Worm (Caenorhabditis elegans): ENCODE data around the gene ltd-1.
A peak's percentile ranks its signal among the peaks of the same experiment; 100 is the strongest.

Gene ltd-1

DNA sequence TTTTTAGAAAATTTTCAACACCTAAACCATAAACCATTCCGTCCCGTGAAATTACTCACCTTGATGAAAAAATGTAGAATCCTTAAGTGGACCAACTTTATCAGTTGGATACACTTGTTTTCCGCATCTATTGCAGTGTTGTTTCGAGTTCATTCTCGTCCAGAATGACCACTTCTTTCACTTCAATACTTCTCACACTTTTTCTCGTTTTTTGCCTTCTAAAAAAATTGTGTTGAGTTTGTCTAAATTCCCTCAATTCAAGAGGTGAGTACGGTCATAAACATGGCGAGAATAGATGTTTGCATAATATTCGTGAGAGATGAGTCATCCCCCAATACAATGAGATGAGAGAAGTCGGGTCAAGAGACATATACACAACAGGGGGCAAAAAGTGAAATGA is at the start of gene ltd-1:
TSS of gene ltd-1 (minus strand) at position 218 of the 400 bp plus-strand sequence.
- TF ChIP-seq B0310.2 (tag; optimal IDR thresholded peaks at IDR 0.05) (no peak), scrt-1 (GFP tag; IDR thresholded peaks at IDR 0.05) (no peak), F13C5.2 (tag; optimal IDR thresholded peaks at IDR 0.05) (no peak), ets-7 (tag; optimal IDR thresholded peaks at IDR 0.05) (no peak), sea-1 (GFP tag; conservative IDR thresholded peaks at IDR 0.05) (no peak), hnd-1 (tag; optimal IDR thresholded peaks at IDR 0.05) (no peak), tra-4 (tag; optimal IDR thresholded peaks at IDR 0.05) (no peak), aly-1 (tag; optimal IDR thresholded peaks at IDR 0.05) (no peak), pes-1 (GFP tag; IDR thresholded peaks at IDR 0.05) (no peak), hmbx-1 (tag; optimal IDR thresholded peaks at IDR 0.05) (no peak)

ce11 chrII:8141135-8141534 is 48.6 kb upstream of the ltd-1 start:
- TF ChIP-seq tbx-37 (GFP tag; conservative IDR thresholded peaks at IDR 0.05) (no peak), ets-7 (tag; optimal IDR thresholded peaks at IDR 0.05) (no peak), hmbx-1 (tag; optimal IDR thresholded peaks at IDR 0.05) (no peak), hmg-4 (GFP tag; optimal IDR thresholded peaks at IDR 0.05) (no peak), ceh-36 (tag; optimal IDR thresholded peaks at IDR 0.05) (no peak), aly-1 (tag; optimal IDR thresholded peaks at IDR 0.05) (no peak), ama-1 (optimal IDR thresholded peaks at IDR 0.05) (no peak), tra-4 (tag; optimal IDR thresholded peaks at IDR 0.05) (no peak), pes-1 (GFP tag; IDR thresholded peaks at IDR 0.05) (no peak), sea-1 (GFP tag; conservative IDR thresholded peaks at IDR 0.05) (no peak), tbx-11 (GFP tag; IDR thresholded peaks at IDR 0.05) (no peak), flt-1 (GFP tag; IDR thresholded peaks at IDR 0.05) (no peak), B0310.2 (tag; optimal IDR thresholded peaks at IDR 0.05) (no peak), scrt-1 (GFP tag; IDR thresholded peaks at IDR 0.05) (no peak)

DNA sequence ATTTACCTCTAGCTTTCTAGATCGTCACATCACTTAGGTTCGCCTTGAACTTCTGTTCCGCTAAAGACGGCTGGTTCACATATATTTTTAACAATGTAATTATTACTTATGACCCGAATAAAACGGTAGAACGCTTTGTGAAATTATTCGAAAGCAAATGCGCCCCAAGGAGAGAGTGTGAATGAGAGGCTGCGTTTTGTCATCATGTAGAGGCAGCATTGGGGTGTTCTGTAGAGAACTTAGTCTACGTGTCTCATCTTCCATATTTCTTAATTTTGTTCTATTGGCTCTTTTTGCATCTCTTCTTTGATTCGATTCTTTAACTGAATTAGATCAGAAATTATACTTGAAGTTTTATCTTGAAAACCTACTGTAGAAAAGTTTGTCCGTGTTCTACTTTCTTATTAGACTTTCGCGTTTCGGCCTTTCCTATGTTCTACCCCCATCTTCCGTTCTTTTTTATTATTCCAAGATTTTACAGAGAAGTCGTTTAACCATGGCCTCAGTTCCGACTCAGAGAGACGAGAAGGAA is 45.5 kb upstream of the ltd-1 start, which contains the start of gene cdc-48.2:
TSS of gene cdc-48.2 (plus strand) at position 482 of the 532 bp plus-strand sequence.
- TF ChIP-seq ama-1 (optimal IDR thresholded peaks at IDR 0.05) = no peak
- no peak for TF ChIP-seq F13C5.2 (tag; optimal IDR thresholded peaks at IDR 0.05)
- no peak for TF ChIP-seq B0310.2 (tag; optimal IDR thresholded peaks at IDR 0.05)
- no peak for TF ChIP-seq scrt-1 (GFP tag; IDR thresholded peaks at IDR 0.05)
- TF ChIP-seq ceh-36 (tag; optimal IDR thresholded peaks at IDR 0.05) = no peak
- TF ChIP-seq flt-1 (GFP tag; IDR thresholded peaks at IDR 0.05) = no peak
- no peak for TF ChIP-seq tbx-11 (GFP tag; IDR thresholded peaks at IDR 0.05)
- TF ChIP-seq ceh-13 (GFP tag; optimal IDR thresholded peaks at IDR 0.05) = no peak
- TF ChIP-seq hmbx-1 (tag; optimal IDR thresholded peaks at IDR 0.05) = no peak
- TF ChIP-seq tbx-37 (GFP tag; conservative IDR thresholded peaks at IDR 0.05) = no peak
- no peak for TF ChIP-seq hmg-4 (GFP tag; optimal IDR thresholded peaks at IDR 0.05)
- no peak for TF ChIP-seq tra-4 (tag; optimal IDR thresholded peaks at IDR 0.05)
- no peak for TF ChIP-seq ets-7 (tag; optimal IDR thresholded peaks at IDR 0.05)
- TF ChIP-seq aly-1 (tag; optimal IDR thresholded peaks at IDR 0.05) = no peak
- no peak for TF ChIP-seq hnd-1 (tag; optimal IDR thresholded peaks at IDR 0.05)

- TF ChIP-seq scrt-1 (GFP tag; IDR thresholded peaks at IDR 0.05) (no peak), hmbx-1 (tag; optimal IDR thresholded peaks at IDR 0.05) (no peak), sea-1 (GFP tag; conservative IDR thresholded peaks at IDR 0.05) (no peak), ceh-13 (GFP tag; optimal IDR thresholded peaks at IDR 0.05) (peak; percentile 20)
Observed at ce11 chrII:8137379-8137778, 44.8 kb upstream of the ltd-1 start.

DNA sequence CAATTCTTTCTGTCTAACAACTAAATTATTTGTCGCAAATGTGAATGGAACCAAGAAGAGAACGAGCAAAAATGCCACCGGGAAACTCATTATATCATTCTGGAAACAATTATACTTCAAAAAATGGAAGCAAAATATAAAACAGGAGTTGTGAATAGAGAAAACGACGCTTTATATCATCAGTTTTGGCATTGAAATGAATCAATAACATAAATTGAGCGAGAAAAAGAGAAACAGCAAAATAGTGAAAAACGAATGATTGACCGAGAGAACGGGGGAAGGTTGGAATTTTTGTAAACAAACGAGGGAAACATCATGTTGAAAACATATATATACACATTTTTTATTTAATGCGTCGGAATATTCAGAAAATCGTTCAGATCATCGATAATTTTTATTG is 44.3 kb upstream of the ltd-1 start, which contains the start of gene ctns-1:
TSS of gene ctns-1 (minus strand) at position 101 of the 400 bp plus-strand sequence.
- TF ChIP-seq aly-1 (tag; optimal IDR thresholded peaks at IDR 0.05) = no peak
- TF ChIP-seq tbx-37 (GFP tag; conservative IDR thresholded peaks at IDR 0.05) = no peak
- no peak for TF ChIP-seq hnd-1 (tag; optimal IDR thresholded peaks at IDR 0.05)
- no peak for TF ChIP-seq sea-1 (GFP tag; conservative IDR thresholded peaks at IDR 0.05)

DNA sequence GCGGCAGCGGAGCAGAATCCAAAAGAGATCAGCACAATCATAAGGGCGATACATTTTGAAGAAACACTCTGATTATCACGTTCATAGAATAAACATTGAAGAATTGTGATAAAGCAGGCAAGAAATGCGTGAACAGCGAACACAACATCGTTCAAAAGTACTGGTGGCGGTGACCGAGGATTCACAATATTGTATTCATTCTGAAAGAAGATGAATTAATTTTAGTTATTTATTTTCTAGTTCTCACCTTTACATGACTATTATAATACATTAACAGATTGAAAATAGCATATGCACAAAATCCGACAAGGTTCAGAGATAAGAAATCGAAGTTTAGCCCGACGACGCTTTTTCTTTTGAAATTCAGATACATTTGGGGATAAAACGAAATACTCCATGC is 43.4 kb upstream of the ltd-1 start:
- TF ChIP-seq ets-7 (tag; optimal IDR thresholded peaks at IDR 0.05) = no peak
- TF ChIP-seq F13C5.2 (tag; optimal IDR thresholded peaks at IDR 0.05) = no peak
- no peak for TF ChIP-seq scrt-1 (GFP tag; IDR thresholded peaks at IDR 0.05)
- TF ChIP-seq ama-1 (optimal IDR thresholded peaks at IDR 0.05) = no peak
- no peak for TF ChIP-seq tra-4 (tag; optimal IDR thresholded peaks at IDR 0.05)
- TF ChIP-seq hmbx-1 (tag; optimal IDR thresholded peaks at IDR 0.05) = no peak
- no peak for TF ChIP-seq tbx-11 (GFP tag; IDR thresholded peaks at IDR 0.05)
- TF ChIP-seq aly-1 (tag; optimal IDR thresholded peaks at IDR 0.05) = no peak
- TF ChIP-seq pes-1 (GFP tag; IDR thresholded peaks at IDR 0.05) = no peak
- TF ChIP-seq tbx-37 (GFP tag; conservative IDR thresholded peaks at IDR 0.05) = no peak
- TF ChIP-seq ceh-13 (GFP tag; optimal IDR thresholded peaks at IDR 0.05) = no peak
- no peak for TF ChIP-seq sea-1 (GFP tag; conservative IDR thresholded peaks at IDR 0.05)
- TF ChIP-seq B0310.2 (tag; optimal IDR thresholded peaks at IDR 0.05) = no peak
- TF ChIP-seq hnd-1 (tag; optimal IDR thresholded peaks at IDR 0.05) = no peak
- no peak for TF ChIP-seq hmg-4 (GFP tag; optimal IDR thresholded peaks at IDR 0.05)
- TF ChIP-seq ceh-36 (tag; optimal IDR thresholded peaks at IDR 0.05) = no peak
- TF ChIP-seq flt-1 (GFP tag; IDR thresholded peaks at IDR 0.05) = no peak

DNA sequence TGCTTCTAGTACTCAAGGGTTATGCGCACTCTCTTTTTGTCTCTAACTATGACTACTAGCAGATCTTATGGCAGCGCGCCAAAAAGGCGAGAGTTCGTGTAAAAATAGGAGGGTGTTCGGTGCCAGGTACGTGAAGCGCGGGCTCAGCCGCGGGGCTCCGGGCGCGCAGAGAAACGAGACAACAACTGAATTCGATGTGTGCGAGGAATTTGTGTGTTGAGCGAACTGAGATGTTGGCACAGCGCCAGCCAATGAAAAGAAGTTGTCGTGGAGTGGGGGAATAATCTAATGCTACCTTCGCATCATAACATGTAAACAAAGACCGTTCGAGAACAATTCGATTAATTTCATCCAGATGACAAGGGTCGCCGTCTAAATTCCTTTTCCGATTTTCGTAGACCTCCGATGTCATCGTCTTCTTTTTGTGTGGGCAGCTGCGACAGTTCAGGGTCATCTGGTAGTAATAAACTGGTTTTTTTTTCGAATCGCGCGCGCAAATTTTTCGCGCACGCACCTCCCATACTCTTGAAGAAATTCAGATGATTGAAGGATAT is 38.9 kb upstream of the ltd-1 start:
- TF ChIP-seq pes-1 (GFP tag; IDR thresholded peaks at IDR 0.05) (peak; percentile 3; the same call in 1 of the 2 replicates), ets-7 (tag; optimal IDR thresholded peaks at IDR 0.05) (no peak), sea-1 (GFP tag; conservative IDR thresholded peaks at IDR 0.05) (no peak), B0310.2 (tag; optimal IDR thresholded peaks at IDR 0.05) (no peak), F13C5.2 (tag; optimal IDR thresholded peaks at IDR 0.05) (no peak)

DNA sequence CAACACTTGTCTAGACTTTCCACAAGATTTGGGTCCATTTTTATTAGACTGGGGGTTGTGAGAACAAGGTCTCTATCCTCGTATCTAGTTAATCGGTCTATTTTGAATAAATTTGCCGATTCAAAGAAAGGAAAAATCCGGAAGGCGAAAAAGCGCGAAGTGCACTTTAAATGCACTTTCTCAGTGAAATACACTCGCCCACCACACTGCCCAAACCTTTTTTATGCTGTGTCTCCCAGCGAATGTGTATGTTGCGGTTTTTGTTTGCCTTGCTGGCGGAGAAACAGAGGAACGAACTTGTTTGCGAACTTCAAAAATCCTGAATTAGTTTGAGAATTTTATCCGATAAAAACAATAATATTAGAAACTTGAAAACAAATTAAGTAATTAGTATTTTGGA is 38.2 kb upstream of the ltd-1 start:
- TF ChIP-seq hnd-1 (tag; optimal IDR thresholded peaks at IDR 0.05) (no peak), tbx-11 (GFP tag; IDR thresholded peaks at IDR 0.05) (no peak), scrt-1 (GFP tag; IDR thresholded peaks at IDR 0.05) (no peak), pes-1 (GFP tag; IDR thresholded peaks at IDR 0.05) (no peak), ceh-13 (GFP tag; optimal IDR thresholded peaks at IDR 0.05) (no peak), ama-1 (optimal IDR thresholded peaks at IDR 0.05) (no peak), F13C5.2 (tag; optimal IDR thresholded peaks at IDR 0.05) (no peak), ets-7 (tag; optimal IDR thresholded peaks at IDR 0.05) (no peak), tbx-37 (GFP tag; conservative IDR thresholded peaks at IDR 0.05) (no peak), hmbx-1 (tag; optimal IDR thresholded peaks at IDR 0.05) (no peak), aly-1 (tag; optimal IDR thresholded peaks at IDR 0.05) (no peak)
